Worm (Caenorhabditis elegans) whole organism, L4 larva: ENCODE results near the gene dpy-1.

ENCODE experiments used
- F37D6.2 ChIP-seq: sonication (generic microtip); optimal IDR thresholded peaks from 2 replicates; lab custom pipeline; 2016; ENCODE audit warnings: mild to moderate bottlenecking, missing genetic modification characterization, missing compliant biosample characterization
- F49E8.2 ChIP-seq: sonication (generic microtip); optimal IDR thresholded peaks from 2 replicates; lab custom pipeline; 2016; ENCODE audit warnings: missing compliant biosample characterization, mild to moderate bottlenecking, missing genetic modification characterization, borderline replicate concordance
- ces-1 ChIP-seq: fragments of 150-350 bp; sonication (generic microtip); optimal IDR thresholded peaks from 4 replicates; lab custom pipeline; 2014; ENCODE audit warnings: missing biosample characterization, missing genetic modification reagents, missing genetic modification characterization
- dmd-6 ChIP-seq: fragments of 200-800 bp; sonication (Bioruptor generic); IDR thresholded peaks from 2 replicates; pipeline ENCODE4 v1.3.6; 2022; ENCODE audit warnings: missing genetic modification reagents, missing genetic modification characterization, missing compliant biosample characterization
- dpl-1 ChIP-seq: fragments of 150-350 bp; optimal IDR thresholded peaks from 2 replicates; lab custom pipeline; 2014; ENCODE audit warnings: missing biosample characterization, missing genetic modification reagents, missing genetic modification characterization
- egl-27 ChIP-seq: sonication (generic microtip); optimal IDR thresholded peaks from 3 replicates; lab custom pipeline; 2017; ENCODE audit warnings: missing biosample characterization, missing genetic modification reagents, missing genetic modification characterization
- hif-1 ChIP-seq, 2 experiments: sonication (generic microtip); optimal IDR thresholded peaks; 2 replicates each; lab custom pipeline; 2016 to 2017; ENCODE audit warnings: missing compliant biosample characterization in 2 of 2, missing genetic modification characterization in 2 of 2, missing genetic modification reagents in 2 of 2, missing genotype in 2 of 2, mild to moderate bottlenecking in 1 of 2
- mdt-29 ChIP-seq: fragments of 200-800 bp; sonication (Bioruptor generic); IDR thresholded peaks from 2 replicates; pipeline ENCODE4 v1.3.6; 2022; ENCODE audit warnings: missing genetic modification reagents, missing genetic modification characterization, missing compliant biosample characterization
- mep-1 ChIP-seq: fragments of 150-350 bp; sonication (generic microtip); optimal IDR thresholded peaks from 3 replicates; lab custom pipeline; 2014; ENCODE audit warnings: missing biosample characterization, missing genetic modification characterization
- nhr-11 ChIP-seq: fragments of 150-350 bp; optimal IDR thresholded peaks from 2 replicates; lab custom pipeline; 2014; ENCODE audit warnings: missing biosample characterization, missing genetic modification characterization
- nhr-41 ChIP-seq: fragments of 200-800 bp; sonication (Bioruptor generic); IDR thresholded peaks from 2 replicates; pipeline ENCODE4 v1.3.6; 2022; ENCODE audit warnings: missing genetic modification reagents, missing genetic modification characterization, missing compliant biosample characterization
- nhr-6 ChIP-seq: fragments of 150-350 bp; optimal IDR thresholded peaks from 2 replicates; lab custom pipeline; 2014; ENCODE audit warnings: missing biosample characterization, missing genetic modification characterization
- unc-62 ChIP-seq, 3 experiments: fragments of 150-350 bp in 1 of 3; sonication (generic microtip); optimal IDR thresholded peaks in 2 of 3; peaks in 1 of 3; 1 replicate in 1 of 3; 2 replicates in 2 of 3; lab custom pipeline; 2014 to 2017; ENCODE audit warnings: missing biosample characterization in 3 of 3, missing genetic modification characterization in 3 of 3, missing genetic modification reagents in 3 of 3, missing genotype in 1 of 3

DNA sequence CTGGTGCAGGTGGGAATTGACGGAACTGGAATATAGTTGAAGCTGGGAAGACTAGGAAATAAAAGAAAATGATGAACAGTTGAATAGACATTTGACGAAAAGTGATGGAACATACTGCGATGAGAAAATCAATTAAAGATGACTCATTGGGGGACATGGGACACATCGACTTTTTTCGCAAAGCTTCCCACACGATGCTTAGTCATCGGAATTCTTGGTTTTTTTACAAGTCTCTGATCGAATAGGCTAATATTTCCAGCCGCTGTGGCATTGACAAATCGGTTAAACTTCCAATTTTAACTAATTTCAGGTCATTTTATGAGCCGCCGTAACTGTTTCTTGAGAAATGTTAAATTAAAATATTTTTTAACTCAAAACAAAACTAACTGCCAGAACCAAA, 20.4 kb upstream of the dpy-1 start, which contains the start of gene Y39A3A.3:
- TF ChIP-seq nhr-6 (tag; lab: Kevin White, UChicago) (no peak), unc-62 (GFP tag; optimal IDR thresholded peaks at IDR 0.05 in 1 of 2; lab: Kevin White, UChicago) (peak in 1 of 2 experiments; percentile 81), unc-62 (tag; optimal IDR thresholded peaks at IDR 0.05; lab: Kevin White, UChicago) (no peak), nhr-11 (no peak), F49E8.2 (tag; lab: Kevin White, UChicago) (no peak), dpl-1 (GFP tag; lab: Kevin White, UChicago) (no peak), ces-1 (no peak), nhr-41 (GFP tag; lab: Robert Waterston, UW) (no peak), dmd-6 (GFP tag; lab: Robert Waterston, UW) (no peak), hif-1 (tag; optimal IDR thresholded peaks at IDR 0.05; lab: Kevin White, UChicago) (no peak), egl-27 (no peak), mdt-29 (no peak), mep-1 (tag; lab: Kevin White, UChicago) (no peak), F37D6.2 (tag; lab: Kevin White, UChicago) (no peak)
